Worm (Caenorhabditis elegans) whole organism, L1 larva: Measurements from ENCODE around the gene psf-1.
A peak's percentile ranks its signal among the peaks of the same experiment; 100 is the strongest.

Source experiments
- C16A3.4 ChIP-seq: fragments of 150-350 bp; optimal IDR thresholded peaks from 2 replicates; lab custom pipeline; 2014; ENCODE audit warnings: missing biosample characterization, missing genetic modification characterization
- C34B4.2 ChIP-seq: sonication (generic microtip); optimal IDR thresholded peaks from 2 replicates; lab custom pipeline; 2017; ENCODE audit warnings: mild to moderate bottlenecking, missing genetic modification characterization, missing compliant biosample characterization
- aly-2 ChIP-seq: fragments of 150-350 bp; optimal IDR thresholded peaks from 2 replicates; lab custom pipeline; 2014; ENCODE audit warnings: missing biosample characterization, missing genetic modification characterization
- ceh-8 ChIP-seq: fragments of 200-800 bp; sonication (Bioruptor generic); optimal IDR thresholded peaks from 2 replicates; lab custom pipeline; 2018; ENCODE audit warnings: mild to moderate bottlenecking, missing genetic modification characterization, moderate library complexity, missing compliant biosample characterization
- ceh-82 ChIP-seq, 3 experiments: fragments of 150-350 bp in 1 of 3; sonication (generic microtip) in 2 of 3; optimal IDR thresholded peaks; 2 replicates each; lab custom pipeline; 2014 to 2017; ENCODE audit warnings: missing biosample characterization in 3 of 3, missing genetic modification characterization in 3 of 3
- dsc-1 ChIP-seq: sonication (generic microtip); optimal IDR thresholded peaks from 2 replicates; lab custom pipeline; 2016; ENCODE audit warnings: mild to moderate bottlenecking, missing genetic modification characterization, missing compliant biosample characterization
- efl-1 ChIP-seq, 4 experiments: fragments of 150-350 bp; optimal IDR thresholded peaks in 3 of 4; peaks in 1 of 4; 1 replicate in 1 of 4; 2 replicates in 3 of 4; lab custom pipeline; 2014; ENCODE audit warnings: missing biosample characterization in 2 of 4, missing genetic modification characterization in 2 of 4, missing genetic modification reagents in 2 of 4
- efl-3 ChIP-seq: fragments of 200-800 bp; sonication (Bioruptor generic); optimal IDR thresholded peaks from 2 replicates; lab custom pipeline; 2018; ENCODE audit warnings: mild to moderate bottlenecking, missing genetic modification characterization, missing compliant biosample characterization
- elt-2 ChIP-seq: sonication (generic microtip); optimal IDR thresholded peaks from 2 replicates; lab custom pipeline; 2016; ENCODE audit warnings: missing genetic modification characterization, mild to moderate bottlenecking, inconsistent platforms, missing compliant biosample characterization, missing genetic modification reagents
- ets-5 ChIP-seq: fragments of 200-800 bp; sonication (Bioruptor generic); IDR thresholded peaks from 2 replicates; pipeline ENCODE4 v1.3.6; 2022; ENCODE audit warnings: missing genetic modification characterization, missing compliant biosample characterization
- fkh-10 ChIP-seq: sonication (generic microtip); optimal IDR thresholded peaks from 2 replicates; lab custom pipeline; 2017; ENCODE audit warnings: missing biosample characterization, missing genetic modification reagents, missing genetic modification characterization
- fkh-4 ChIP-seq: sonication (generic microtip); optimal IDR thresholded peaks from 2 replicates; lab custom pipeline; 2016; ENCODE audit warnings: missing compliant biosample characterization, missing genetic modification characterization, borderline replicate concordance
- fkh-8 ChIP-seq: sonication (generic microtip); optimal IDR thresholded peaks from 2 replicates; lab custom pipeline; 2016; ENCODE audit warnings: mild to moderate bottlenecking, missing genetic modification characterization, missing compliant biosample characterization
- fos-1 ChIP-seq: fragments of 150-350 bp; optimal IDR thresholded peaks from 2 replicates; lab custom pipeline; 2014; ENCODE audit warnings: missing biosample characterization, missing genetic modification characterization
- grh-1 ChIP-seq: fragments of 200-800 bp; sonication (Bioruptor generic); IDR thresholded peaks from 2 replicates; pipeline ENCODE4 v1.3.6; 2022; ENCODE audit warnings: missing genetic modification reagents, missing genetic modification characterization, missing compliant biosample characterization
- hpl-2 ChIP-seq: fragments of 150-350 bp; optimal IDR thresholded peaks from 2 replicates; lab custom pipeline; 2014; ENCODE audit warnings: missing biosample characterization, missing genetic modification reagents, missing genetic modification characterization
- irx-1 ChIP-seq: sonication (generic microtip); optimal IDR thresholded peaks from 2 replicates; lab custom pipeline; 2016; ENCODE audit warnings: missing genetic modification characterization, missing compliant biosample characterization
- isw-1 ChIP-seq: fragments of 200-800 bp; sonication (Bioruptor generic); IDR thresholded peaks from 2 replicates; pipeline ENCODE4 v1.3.6; 2022; ENCODE audit warnings: missing genetic modification characterization, missing compliant biosample characterization
- jun-1 ChIP-seq: fragments of 150-350 bp; optimal IDR thresholded peaks from 2 replicates; lab custom pipeline; 2014; ENCODE audit warnings: missing biosample characterization, missing genetic modification reagents, missing genetic modification characterization
- lin-15B ChIP-seq: fragments of 150-350 bp; sonication (generic microtip); optimal IDR thresholded peaks from 3 replicates; lab custom pipeline; 2014; ENCODE audit warnings: missing biosample characterization, missing genetic modification characterization
- lin-35 ChIP-seq, 2 experiments: fragments of 150-350 bp; optimal IDR thresholded peaks; 2 replicates each; lab custom pipeline; 2014; ENCODE audit warnings: missing biosample characterization in 2 of 2, missing genetic modification characterization in 2 of 2, missing genetic modification reagents in 2 of 2
- lin-39 ChIP-seq: fragments of 150-350 bp; optimal IDR thresholded peaks from 2 replicates; lab custom pipeline; 2014; ENCODE audit warnings: missing biosample characterization, missing genetic modification reagents, missing genetic modification characterization
- lir-3 ChIP-seq: sonication (generic microtip); optimal IDR thresholded peaks from 2 replicates; lab custom pipeline; 2016; ENCODE audit warnings: mild to moderate bottlenecking, missing genetic modification characterization, moderate library complexity, missing compliant biosample characterization; ENCODE audit not compliant: poor library complexity
- mdl-1 ChIP-seq, 2 experiments: fragments of 150-350 bp; optimal IDR thresholded peaks; 2 replicates each; lab custom pipeline; 2014 to 2017; ENCODE audit warnings: missing biosample characterization in 2 of 2, missing genetic modification characterization in 2 of 2, inconsistent platforms in 1 of 2
- mef-2 ChIP-seq: fragments of 150-350 bp; optimal IDR thresholded peaks from 2 replicates; lab custom pipeline; 2014; ENCODE audit warnings: missing biosample characterization, missing genetic modification characterization
- mep-1 ChIP-seq: fragments of 150-350 bp; optimal IDR thresholded peaks from 2 replicates; lab custom pipeline; 2014; ENCODE audit warnings: missing biosample characterization, missing genetic modification characterization
- nhr-11 ChIP-seq: fragments of 150-350 bp; optimal IDR thresholded peaks from 2 replicates; lab custom pipeline; 2014; ENCODE audit warnings: missing biosample characterization, missing genetic modification characterization
- nhr-19 ChIP-seq: fragments of 200-800 bp; sonication (Bioruptor generic); conservative IDR thresholded peaks from 2 replicates; pipeline ENCODE4 v1.3.6; 2022; ENCODE audit warnings: missing genetic modification characterization, missing compliant biosample characterization
- nhr-20 ChIP-seq: sonication (generic microtip); optimal IDR thresholded peaks from 2 replicates; lab custom pipeline; 2016; ENCODE audit warnings: mild to moderate bottlenecking, missing genetic modification characterization, missing compliant biosample characterization
- nhr-47 ChIP-seq: sonication (generic microtip); optimal IDR thresholded peaks from 2 replicates; lab custom pipeline; 2016; ENCODE audit warnings: mild to moderate bottlenecking, missing genetic modification characterization, moderate library complexity, missing compliant biosample characterization
- nhr-76 ChIP-seq: sonication (generic microtip); optimal IDR thresholded peaks from 2 replicates; lab custom pipeline; 2017; ENCODE audit warnings: missing biosample characterization, missing genetic modification characterization
- nhr-77 ChIP-seq: fragments of 150-350 bp; optimal IDR thresholded peaks from 2 replicates; lab custom pipeline; 2014; ENCODE audit warnings: missing biosample characterization, missing genetic modification characterization
- nhr-85 ChIP-seq: sonication (generic microtip); peaks from one replicate; lab custom pipeline; 2016; ENCODE audit warnings: missing genetic modification characterization, inconsistent platforms, missing compliant biosample characterization
- nhr-90 ChIP-seq: sonication (generic microtip); optimal IDR thresholded peaks from 2 replicates; lab custom pipeline; 2016; ENCODE audit warnings: mild to moderate bottlenecking, missing genetic modification characterization, missing compliant biosample characterization; ENCODE audit not compliant: poor library complexity
- pag-3 ChIP-seq: sonication (generic microtip); optimal IDR thresholded peaks from 2 replicates; lab custom pipeline; 2017; ENCODE audit warnings: missing genetic modification characterization, mild to moderate bottlenecking, missing compliant biosample characterization, antibody characterized with exemption, borderline replicate concordance; ENCODE audit not compliant: insufficient read depth
- pax-3 ChIP-seq: fragments of 200-800 bp; sonication (Bioruptor generic); optimal IDR thresholded peaks from 2 replicates; lab custom pipeline; 2018; ENCODE audit warnings: mild to moderate bottlenecking, missing genetic modification characterization, moderate library complexity, missing compliant biosample characterization
- rnt-1 ChIP-seq: sonication (generic microtip); optimal IDR thresholded peaks from 2 replicates; lab custom pipeline; 2016; ENCODE audit warnings: mild to moderate bottlenecking, missing genetic modification characterization, moderate library complexity, missing compliant biosample characterization
- unc-130 ChIP-seq: fragments of 150-350 bp; optimal IDR thresholded peaks from 2 replicates; lab custom pipeline; 2017; ENCODE audit warnings: missing biosample characterization, missing genetic modification characterization, inconsistent platforms
- unc-30 ChIP-seq: sonication (generic microtip); optimal IDR thresholded peaks from 2 replicates; lab custom pipeline; 2017; ENCODE audit warnings: missing biosample characterization, missing genetic modification characterization
- unc-62 ChIP-seq: fragments of 150-350 bp; optimal IDR thresholded peaks from 2 replicates; lab custom pipeline; 2014; ENCODE audit warnings: missing biosample characterization, missing genetic modification reagents, missing genetic modification characterization
- unc-86 ChIP-seq: sonication (generic microtip); optimal IDR thresholded peaks from 2 replicates; lab custom pipeline; 2016; ENCODE audit warnings: missing genetic modification characterization, missing compliant biosample characterization
- unc-98 ChIP-seq: fragments of 200-800 bp; sonication (Bioruptor generic); IDR thresholded peaks from 2 replicates; pipeline ENCODE4 v1.3.6; 2022; ENCODE audit warnings: missing genetic modification characterization, missing compliant biosample characterization
- vab-15 ChIP-seq: sonication (generic microtip); optimal IDR thresholded peaks from 2 replicates; lab custom pipeline; 2017; ENCODE audit warnings: missing genotype, mild to moderate bottlenecking, missing genetic modification characterization, missing compliant biosample characterization
- zip-4 ChIP-seq: fragments of 200-800 bp; sonication (Bioruptor generic); optimal IDR thresholded peaks from 2 replicates; lab custom pipeline; 2018; ENCODE audit warnings: mild to moderate bottlenecking, missing genetic modification characterization, moderate library complexity, missing compliant biosample characterization
- ztf-11 ChIP-seq, 2 experiments: sonication (generic microtip); optimal IDR thresholded peaks; 2 replicates each; lab custom pipeline; 2016 to 2017; ENCODE audit warnings: missing genetic modification characterization in 2 of 2, missing biosample characterization in 1 of 2, missing compliant biosample characterization in 1 of 2

Gene psf-1

ce11 chrII:9921622-9922269 lies 46.7 kb upstream of the psf-1 start, which contains the start of gene C05C10.2 (continued):
- TF ChIP-seq efl-1 (optimal IDR thresholded peaks at IDR 0.05; lab: Kevin White, UChicago) = peak in 1 of 2 experiments; percentile 44
- peak in 1 of 2 experiments; percentile 27 for TF ChIP-seq efl-1 (GFP tag; optimal IDR thresholded peaks at IDR 0.05 in 1 of 2; lab: Kevin White, UChicago)
- TF ChIP-seq zip-4 (GFP tag; lab: Kevin White, UChicago) = no peak
- TF ChIP-seq mep-1 (tag; lab: Kevin White, UChicago) = peak; percentile 5

ce11 chrII:9928470-9928869 lies 40.0 kb upstream of the psf-1 start:
- TF ChIP-seq mef-2 (tag; lab: Kevin White, UChicago) (no peak), nhr-20 (tag; lab: Kevin White, UChicago) (no peak), rnt-1 (tag; lab: Kevin White, UChicago) (no peak), C16A3.4 (no peak), lin-39 (no peak), unc-30 (tag; lab: Kevin White, UChicago) (no peak), nhr-85 (tag; lab: Kevin White, UChicago) (no peak), efl-3 (GFP tag; lab: Kevin White, UChicago) (no peak), ztf-11 (tag; optimal IDR thresholded peaks at IDR 0.05; lab: Kevin White, UChicago) (no peak), ets-5 (GFP tag; lab: Robert Waterston, UW) (no peak), fkh-4 (tag; lab: Kevin White, UChicago) (no peak), C34B4.2 (tag; lab: Kevin White, UChicago) (no peak)

- peak; percentile 78 for TF ChIP-seq lir-3 (tag; lab: Kevin White, UChicago)
- no peak for TF ChIP-seq efl-3 (GFP tag; lab: Kevin White, UChicago)
- no peak for TF ChIP-seq unc-62 (GFP tag; lab: Kevin White, UChicago)
- TF ChIP-seq isw-1 (GFP tag; lab: Robert Waterston, UW) = peak; percentile 63
- peak; percentile 41 for TF ChIP-seq pax-3
- TF ChIP-seq hpl-2 (GFP tag; lab: Kevin White, UChicago) = no peak
- peak; percentile 55; the same call in 1 of the 2 replicates for TF ChIP-seq unc-98
- peak; percentile 57 for TF ChIP-seq fkh-8 (tag; lab: Kevin White, UChicago)
- TF ChIP-seq aly-2 = no peak
- peak; percentile 48 for TF ChIP-seq lin-15B (tag; lab: Kevin White, UChicago)
- TF ChIP-seq unc-30 (tag; lab: Kevin White, UChicago) = no peak
- no peak for TF ChIP-seq elt-2 (tag; lab: Kevin White, UChicago)
- peak in 1 of 3 experiments; percentile 18 for TF ChIP-seq ceh-82 (tag; optimal IDR thresholded peaks at IDR 0.05; lab: Kevin White, UChicago)
- no peak for TF ChIP-seq vab-15 (tag; lab: Kevin White, UChicago)
- peak; percentile 39 for TF ChIP-seq irx-1 (tag; lab: Kevin White, UChicago)
- TF ChIP-seq fos-1 (tag; lab: Kevin White, UChicago) = no peak
- TF ChIP-seq grh-1 (GFP tag; lab: Robert Waterston, UW) = no peak
- no peak for TF ChIP-seq fkh-10
- peak; percentile 57 for TF ChIP-seq nhr-19 (GFP tag; lab: Robert Waterston, UW)
- TF ChIP-seq ceh-8 (GFP tag; lab: Kevin White, UChicago) = no peak
- TF ChIP-seq nhr-77 = peak; percentile 6
- no peak for TF ChIP-seq nhr-76 (tag; lab: Kevin White, UChicago)
- peak; percentile 23 for TF ChIP-seq nhr-11
- peak; percentile 60 to 70 for TF ChIP-seq efl-1 (optimal IDR thresholded peaks at IDR 0.05; lab: Kevin White, UChicago)
- TF ChIP-seq efl-1 (GFP tag; optimal IDR thresholded peaks at IDR 0.05 in 1 of 2; lab: Kevin White, UChicago) = peak; percentile 39 to 95
- TF ChIP-seq lin-35 (GFP tag; optimal IDR thresholded peaks at IDR 0.05; lab: Kevin White, UChicago) = peak; percentile 33 to 41
- peak; percentile 46 for TF ChIP-seq nhr-20 (tag; lab: Kevin White, UChicago)
- TF ChIP-seq unc-130 = no peak
- no peak for TF ChIP-seq pag-3 (tag; lab: Kevin White, UChicago)
- TF ChIP-seq unc-86 (tag; lab: Kevin White, UChicago) = peak; percentile 51
- TF ChIP-seq jun-1 = peak; percentile 18
- no peak for TF ChIP-seq mef-2 (tag; lab: Kevin White, UChicago)
- TF ChIP-seq rnt-1 (tag; lab: Kevin White, UChicago) = peak; percentile 84
- peak; percentile 68 for TF ChIP-seq nhr-47 (tag; lab: Kevin White, UChicago)
- peak; percentile 35 for TF ChIP-seq dsc-1 (tag; lab: Kevin White, UChicago)
- TF ChIP-seq ets-5 (GFP tag; lab: Robert Waterston, UW) = no peak
- TF ChIP-seq mdl-1 (tag; optimal IDR thresholded peaks at IDR 0.05; lab: Kevin White, UChicago) = peak in 1 of 2 experiments; percentile 1
- TF ChIP-seq C16A3.4 = no peak
- TF ChIP-seq lin-39 = no peak
- TF ChIP-seq nhr-90 (tag; lab: Kevin White, UChicago) = no peak
These were observed 37.5 kb upstream of the psf-1 start for ce11 chrII:9931012-9931411.
